Worm (Caenorhabditis elegans): Measurements from ENCODE around the gene mev-1.

- TF ChIP-seq nfya-1 (tag; optimal IDR thresholded peaks at IDR 0.05; ENCODE audit: borderline replicate concordance, insufficient read depth): no peak
- no peak for TF ChIP-seq Y79H2A.3 (GFP tag; conservative IDR thresholded peaks at IDR 0.05)
- TF ChIP-seq snpc-4 (GFP tag; optimal IDR thresholded peaks at IDR 0.05): no peak
- no peak for TF ChIP-seq snpc-4 (tag; optimal IDR thresholded peaks at IDR 0.05)
- TF ChIP-seq hmg-1.2 (GFP tag; IDR thresholded peaks at IDR 0.05): no peak
- no peak for TF ChIP-seq attf-6 (GFP tag; IDR thresholded peaks at IDR 0.05)
- TF ChIP-seq ztf-18 (tag; optimal IDR thresholded peaks at IDR 0.05): no peak
- TF ChIP-seq egl-18 (GFP tag; IDR thresholded peaks at IDR 0.05): no peak
Measured at ce11 chrIII:10320788-10321187, 13.3 kb upstream of the mev-1 start, which contains the start of gene sas-7.

All from whole organism, young adult.